Worm (Caenorhabditis elegans) whole organism, mixed stage, embryonic: ENCODE data around the gene srh-241.

ENCODE experiments used
- blmp-1 ChIP-seq: fragments of 150-350 bp; optimal IDR thresholded peaks from 2 replicates; lab custom pipeline; 2014; ENCODE audit warnings: missing biosample characterization, missing genetic modification characterization
- ces-1 ChIP-seq: fragments of 150-350 bp; optimal IDR thresholded peaks from 2 replicates; lab custom pipeline; 2014; ENCODE audit warnings: missing biosample characterization, missing genetic modification reagents, missing genetic modification characterization
- drap-1 ChIP-seq: fragments of 200-800 bp; sonication (Bioruptor generic); optimal IDR thresholded peaks from 3 replicates; lab custom pipeline; 2018; ENCODE audit warnings: mild to moderate bottlenecking, missing genetic modification characterization, missing compliant biosample characterization
- elt-3 ChIP-seq: fragments of 150-350 bp; optimal IDR thresholded peaks from 2 replicates; lab custom pipeline; 2014; ENCODE audit warnings: missing biosample characterization, missing genetic modification characterization
- mep-1 ChIP-seq: fragments of 150-350 bp; optimal IDR thresholded peaks from 2 replicates; lab custom pipeline; 2017; ENCODE audit warnings: missing biosample characterization, missing genetic modification reagents, missing genetic modification characterization, inconsistent platforms
- nhr-12 ChIP-seq: fragments of 150-350 bp; optimal IDR thresholded peaks from 2 replicates; lab custom pipeline; 2014; ENCODE audit warnings: missing biosample characterization, missing genetic modification characterization
- nhr-76 ChIP-seq: sonication (generic microtip); optimal IDR thresholded peaks from 2 replicates; lab custom pipeline; 2017; ENCODE audit warnings: missing biosample characterization, missing genetic modification characterization
- pha-4 ChIP-seq: fragments of 150-350 bp; optimal IDR thresholded peaks from 2 replicates; lab custom pipeline; 2018; ENCODE audit warnings: missing biosample characterization, missing genetic modification reagents, missing genetic modification characterization
- sptf-1 ChIP-seq: sonication (generic microtip); optimal IDR thresholded peaks from 2 replicates; lab custom pipeline; 2017; ENCODE audit warnings: mild to moderate bottlenecking, missing genetic modification characterization, moderate library complexity, missing compliant biosample characterization
- unc-39 ChIP-seq: fragments of 150-350 bp; optimal IDR thresholded peaks from 2 replicates; lab custom pipeline; 2014; ENCODE audit warnings: missing biosample characterization, missing genetic modification characterization
- unc-62 ChIP-seq: fragments of 150-350 bp; optimal IDR thresholded peaks from 2 replicates; lab custom pipeline; 2014; ENCODE audit warnings: missing biosample characterization, missing genetic modification reagents, missing genetic modification characterization
- zip-8 ChIP-seq: fragments of 150-350 bp; optimal IDR thresholded peaks from 2 replicates; lab custom pipeline; 2014; ENCODE audit warnings: missing biosample characterization, missing genetic modification characterization
- ztf-11 ChIP-seq: fragments of 150-350 bp; optimal IDR thresholded peaks from 2 replicates; lab custom pipeline; 2014; ENCODE audit warnings: missing biosample characterization, missing genetic modification characterization

DNA sequence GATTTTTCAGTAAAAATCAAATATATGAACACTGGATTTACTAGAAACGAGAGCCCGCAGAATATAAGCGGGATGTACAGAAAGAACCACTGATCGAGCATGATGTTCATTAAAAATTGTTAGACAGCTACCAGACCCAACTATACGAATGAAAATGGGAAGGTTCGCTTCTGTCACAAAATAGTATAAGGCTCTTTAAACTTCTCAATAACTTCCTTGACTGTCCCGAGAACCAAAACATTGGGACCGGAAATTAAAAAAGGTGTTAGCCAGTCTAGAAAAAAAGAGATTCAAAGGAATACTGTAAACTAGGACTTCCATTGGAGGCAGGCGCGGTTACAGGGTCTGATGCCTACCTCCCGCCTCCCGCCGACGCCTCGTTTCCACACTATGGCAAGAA, 11.6 kb downstream of the srh-241 start, which contains the start of gene srj-55:
- TF ChIP-seq unc-62 (GFP tag; lab: Kevin White, UChicago) (no peak), sptf-1 (tag; lab: Kevin White, UChicago) (no peak), drap-1 (GFP tag; lab: Kevin White, UChicago) (no peak), pha-4 (tag; lab: Kevin White, UChicago) (no peak), ces-1 (GFP tag; lab: Kevin White, UChicago) (no peak), nhr-12 (no peak), elt-3 (tag; lab: Kevin White, UChicago) (no peak), nhr-76 (tag; lab: Kevin White, UChicago) (no peak), mep-1 (tag; lab: Kevin White, UChicago) (no peak), blmp-1 (tag; lab: Kevin White, UChicago) (no peak), ztf-11 (no peak), unc-39 (tag; lab: Kevin White, UChicago) (no peak), zip-8 (tag; lab: Kevin White, UChicago) (no peak)
